Fruit fly (Drosophila melanogaster): ENCODE measurements around the gene P5cr.

P5cr gene

DNA sequence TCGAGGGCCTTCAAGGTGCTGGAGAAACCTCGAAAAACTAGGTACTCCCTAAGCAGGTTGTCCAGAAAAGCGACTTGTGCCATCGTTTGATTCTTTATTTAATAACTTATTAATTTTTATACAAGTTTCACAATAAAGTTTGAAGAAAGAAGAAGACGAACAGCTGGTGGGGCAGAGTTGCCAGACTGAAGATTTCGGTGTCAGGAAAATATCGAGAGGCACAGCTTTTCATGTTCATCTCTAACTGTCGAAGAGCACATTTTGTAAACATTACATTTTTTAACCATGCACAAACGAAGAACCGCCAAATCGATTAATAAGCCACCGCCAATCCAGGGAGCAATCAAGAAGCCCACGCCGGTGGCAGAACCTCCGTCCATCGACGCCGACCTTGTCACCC, 4.9 kb upstream of the P5cr start, which contains the start of the genes CG6005 and CG14286 (continued):
- peak; percentile 55 for TF ChIP-seq Dref (GFP tag; IDR thresholded peaks at IDR 0.05)
- TF ChIP-seq Stat92E (GFP tag; optimal IDR thresholded peaks at IDR 0.05) = no peak
- peak; percentile 84; the same call in 3 of the 4 replicates for TF ChIP-seq Gug (GFP tag; IDR thresholded peaks at IDR 0.05)

DNA sequence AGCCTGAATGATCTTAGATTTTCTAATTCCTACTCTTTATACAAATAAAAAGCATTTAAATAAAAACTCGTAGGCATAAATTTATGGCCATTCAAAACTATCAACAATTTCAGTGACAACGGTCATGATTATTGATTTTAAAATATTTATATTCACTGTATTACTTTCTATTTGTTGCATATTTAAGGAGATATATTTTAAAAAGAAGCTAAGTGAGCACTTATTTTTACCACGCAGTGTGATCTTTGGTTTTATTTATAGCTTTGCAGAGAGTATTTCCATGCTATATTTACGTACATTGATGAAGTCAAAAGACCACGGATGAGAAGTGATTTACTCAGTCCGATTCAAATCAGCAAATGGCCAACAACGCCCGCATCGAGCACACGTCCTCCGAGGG, 4.0 kb upstream of the P5cr start, which contains the start of gene CG14285:
CG14285 (plus strand) TSS at position 339 of the 400 bp plus-strand sequence.
- TF ChIP-seq row (GFP tag; IDR thresholded peaks at IDR 0.05) (peak; percentile 49; the same call in 2 of the 3 replicates), dysf (GFP tag; IDR thresholded peaks at IDR 0.05) (no peak), CG8765 (GFP tag; IDR thresholded peaks at IDR 0.05) (no peak), CG8388 (GFP tag; optimal IDR thresholded peaks at IDR 0.05) (peak; percentile 92), chm (GFP tag; IDR thresholded peaks at IDR 0.05) (no peak)

DNA sequence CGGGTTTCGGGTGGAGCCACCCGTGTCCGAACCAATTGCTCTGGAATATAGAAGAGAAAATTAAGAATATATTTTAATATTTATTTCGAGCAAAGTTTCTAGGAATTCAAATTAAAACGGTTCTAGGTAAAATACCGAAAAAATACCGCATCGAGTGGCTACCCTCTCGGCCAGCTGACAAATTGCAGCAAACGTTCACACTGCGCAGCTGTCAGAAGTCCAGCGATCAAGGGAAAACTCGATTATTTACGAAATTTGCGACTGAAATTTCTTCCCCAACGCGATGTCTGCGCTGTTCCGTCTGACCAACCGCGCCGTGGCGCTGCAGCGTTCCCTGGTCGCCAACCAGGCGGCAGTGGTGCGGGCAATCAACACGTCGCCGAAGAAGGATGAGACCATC, 1.6 kb upstream of the P5cr start, which contains the start of gene NP15.6:
NP15.6 (plus strand) TSS at position 204 of the 400 bp plus-strand sequence.
- TF ChIP-seq Fer1 (GFP tag; optimal IDR thresholded peaks at IDR 0.05) = peak; percentile 2
- no peak for TF ChIP-seq unpg (GFP tag; optimal IDR thresholded peaks at IDR 0.05)
- peak; percentile 56 for TF ChIP-seq E2f2 (GFP tag; IDR thresholded peaks at IDR 0.05)
- peak; percentile 85 for TF ChIP-seq MBD-R2 (GFP tag; IDR thresholded peaks at IDR 0.05)
- peak; percentile 49 for TF ChIP-seq Dp (GFP tag; optimal IDR thresholded peaks at IDR 0.05)
- TF ChIP-seq crp (GFP tag; optimal IDR thresholded peaks at IDR 0.05) = peak; percentile 56 to 92
- peak; percentile 23; the same call in 1 of the 2 replicates for TF ChIP-seq CG13287 (GFP tag; IDR thresholded peaks at IDR 0.05; ENCODE audit: partially characterized antibody)
- no peak for TF ChIP-seq bab2 (GFP tag; optimal IDR thresholded peaks at IDR 0.05)
- TF ChIP-seq CG4617 (GFP tag; optimal IDR thresholded peaks at IDR 0.05; ENCODE audit: borderline replicate concordance) = peak; percentile 46
- TF ChIP-seq CG3838 (GFP tag; optimal IDR thresholded peaks at IDR 0.05) = no peak
- peak; percentile 39 for TF ChIP-seq trem (tag; optimal IDR thresholded peaks at IDR 0.05)
- TF ChIP-seq CG7839 (tag; optimal IDR thresholded peaks at IDR 0.05) = no peak
- no peak for TF ChIP-seq Eip74EF (GFP tag; optimal IDR thresholded peaks at IDR 0.05)
- TF ChIP-seq sd (tag; optimal IDR thresholded peaks at IDR 0.05) = no peak
- no peak for TF ChIP-seq cas (GFP tag; IDR thresholded peaks at IDR 0.05)
- no peak for TF ChIP-seq Tbp (GFP tag; optimal IDR thresholded peaks at IDR 0.05)
- TF ChIP-seq Myb (GFP tag; optimal IDR thresholded peaks at IDR 0.05) = peak; percentile 92
- no peak for TF ChIP-seq ab (GFP tag; optimal IDR thresholded peaks at IDR 0.05)
- TF ChIP-seq Dll (GFP tag; IDR thresholded peaks at IDR 0.05; ENCODE audit: partially characterized antibody) = 0 out of 4 replicates have a peak, but pooled peaks have one; percentile 16
- TF ChIP-seq schlank (tag; optimal IDR thresholded peaks at IDR 0.05) = no peak
- TF ChIP-seq CG15514 (GFP tag; optimal IDR thresholded peaks at IDR 0.05) = peak; percentile 27
- TF ChIP-seq CG9797 (GFP tag; optimal IDR thresholded peaks at IDR 0.05) = peak; percentile 86
- TF ChIP-seq YL-1 (GFP tag; optimal IDR thresholded peaks at IDR 0.05) = peak; percentile 41
- no peak for TF ChIP-seq kah (GFP tag; optimal IDR thresholded peaks at IDR 0.05)
- 0 out of 2 replicates have a peak, but pooled peaks have one; percentile 7 for TF ChIP-seq CG3847 (GFP tag; IDR thresholded peaks at IDR 0.05)
- peak; percentile 3 for TF ChIP-seq Sin3A (optimal IDR thresholded peaks at IDR 0.05)
- no peak for TF ChIP-seq CG12299 (tag; optimal IDR thresholded peaks at IDR 0.05)
- TF ChIP-seq CG8944 (GFP tag; optimal IDR thresholded peaks at IDR 0.05) = no peak
- TF ChIP-seq pzg (GFP tag; optimal IDR thresholded peaks at IDR 0.05) = peak; percentile 61
- peak; percentile 63 for TF ChIP-seq MESR4 (GFP tag; optimal IDR thresholded peaks at IDR 0.05)
- TF ChIP-seq Hr3 (GFP tag; optimal IDR thresholded peaks at IDR 0.05) = no peak
- peak; percentile 4 for TF ChIP-seq CG2712 (tag; optimal IDR thresholded peaks at IDR 0.05)
- no peak for TF ChIP-seq Sry-δ (GFP tag; optimal IDR thresholded peaks at IDR 0.05)
- TF ChIP-seq stwl (tag; optimal IDR thresholded peaks at IDR 0.05) = peak; percentile 31
- peak; percentile 64 for TF ChIP-seq gfzf (GFP tag; optimal IDR thresholded peaks at IDR 0.05)
- no peak for TF ChIP-seq HLH54F (GFP tag; optimal IDR thresholded peaks at IDR 0.05)
- peak; percentile 4 for TF ChIP-seq ems (GFP tag; optimal IDR thresholded peaks at IDR 0.05)
- TF ChIP-seq CG4282 (GFP tag; optimal IDR thresholded peaks at IDR 0.05) = no peak
- TF ChIP-seq Dbx (GFP tag; IDR thresholded peaks at IDR 0.05) = no peak
